Fruit fly (Drosophila melanogaster) S2 (cell line): ENCODE data around the gene bor.
A peak's percentile ranks its signal among the peaks of the same experiment; 100 is the strongest.

Experiments used
- CG8478 ChIP-seq: fragments of >200 bp; optimal IDR thresholded peaks from 2 replicates; lab custom pipeline; 2018
- CTCF ChIP-seq, 2 experiments: fragments of >200 bp; optimal IDR thresholded peaks; 2 replicates each; lab custom pipeline; 2018

bor gene

DNA sequence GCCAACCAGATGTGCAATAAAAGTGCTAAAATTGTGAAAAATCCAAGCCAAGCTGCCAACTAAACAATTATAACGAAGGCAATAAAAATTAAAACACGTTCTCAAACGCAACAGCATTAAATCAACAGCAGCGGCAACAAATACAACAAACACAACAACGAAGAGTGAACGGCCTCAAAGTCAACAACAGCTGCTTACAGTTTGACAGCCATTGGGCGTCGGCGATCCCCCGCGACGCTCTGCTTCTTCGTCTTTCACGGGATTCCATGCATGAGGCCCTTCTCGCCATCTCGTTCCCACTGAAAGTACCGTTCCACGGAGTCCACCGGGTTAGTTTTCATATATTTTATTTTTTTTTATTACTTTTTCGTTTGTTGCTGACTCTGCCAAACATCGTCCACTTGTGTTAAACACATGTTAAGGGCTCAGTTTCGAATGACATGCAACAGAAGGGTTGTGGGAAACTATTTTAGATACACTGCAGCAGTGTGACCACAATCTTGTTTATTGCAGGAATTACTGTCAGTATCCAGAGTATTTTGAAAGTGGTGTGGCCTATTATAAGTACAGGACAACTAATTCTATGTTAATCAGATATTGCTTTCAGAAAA is 18.3 kb upstream of the bor start:
- TF ChIP-seq CTCF (optimal IDR thresholded peaks at IDR 0.05; lab: Kevin White, UChicago) (peak in 1 of 2 experiments; percentile 8), CG8478 (lab: Kevin White, UChicago) (no peak)

DNA sequence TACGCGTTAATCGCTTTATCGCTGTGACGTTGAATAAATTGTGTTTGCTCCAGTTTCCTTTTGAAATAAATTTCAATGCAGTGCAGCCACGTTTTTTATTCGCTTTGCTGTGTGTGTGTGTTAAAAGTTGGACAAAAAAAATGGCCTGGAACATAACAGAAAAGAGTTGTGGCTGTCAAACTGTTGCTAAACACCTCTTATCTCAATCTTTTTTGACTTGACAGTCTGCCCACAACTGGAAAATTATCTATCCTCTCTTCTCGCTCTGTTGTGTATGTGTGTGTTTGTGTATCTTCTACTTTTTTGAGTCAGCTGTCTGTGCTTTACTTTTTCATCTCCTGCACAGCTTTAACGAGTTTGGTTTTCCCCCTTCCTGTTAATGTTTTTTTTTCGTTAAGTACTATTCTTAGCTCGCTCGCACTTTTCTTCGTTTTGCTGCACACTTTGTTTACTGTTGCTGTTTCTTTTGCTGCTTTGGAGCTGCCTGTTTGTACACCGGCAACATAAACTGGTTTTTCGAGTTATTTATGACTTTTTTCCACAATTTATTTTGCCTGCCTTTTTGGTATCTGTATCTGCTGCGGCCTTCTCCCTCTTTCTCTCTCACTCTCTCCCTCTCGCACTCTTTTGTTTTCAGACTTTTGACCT is 17.2 kb upstream of the bor start:
- TF ChIP-seq CTCF (optimal IDR thresholded peaks at IDR 0.05; lab: Kevin White, UChicago): no peak
- TF ChIP-seq CG8478 (lab: Kevin White, UChicago): no peak

DNA sequence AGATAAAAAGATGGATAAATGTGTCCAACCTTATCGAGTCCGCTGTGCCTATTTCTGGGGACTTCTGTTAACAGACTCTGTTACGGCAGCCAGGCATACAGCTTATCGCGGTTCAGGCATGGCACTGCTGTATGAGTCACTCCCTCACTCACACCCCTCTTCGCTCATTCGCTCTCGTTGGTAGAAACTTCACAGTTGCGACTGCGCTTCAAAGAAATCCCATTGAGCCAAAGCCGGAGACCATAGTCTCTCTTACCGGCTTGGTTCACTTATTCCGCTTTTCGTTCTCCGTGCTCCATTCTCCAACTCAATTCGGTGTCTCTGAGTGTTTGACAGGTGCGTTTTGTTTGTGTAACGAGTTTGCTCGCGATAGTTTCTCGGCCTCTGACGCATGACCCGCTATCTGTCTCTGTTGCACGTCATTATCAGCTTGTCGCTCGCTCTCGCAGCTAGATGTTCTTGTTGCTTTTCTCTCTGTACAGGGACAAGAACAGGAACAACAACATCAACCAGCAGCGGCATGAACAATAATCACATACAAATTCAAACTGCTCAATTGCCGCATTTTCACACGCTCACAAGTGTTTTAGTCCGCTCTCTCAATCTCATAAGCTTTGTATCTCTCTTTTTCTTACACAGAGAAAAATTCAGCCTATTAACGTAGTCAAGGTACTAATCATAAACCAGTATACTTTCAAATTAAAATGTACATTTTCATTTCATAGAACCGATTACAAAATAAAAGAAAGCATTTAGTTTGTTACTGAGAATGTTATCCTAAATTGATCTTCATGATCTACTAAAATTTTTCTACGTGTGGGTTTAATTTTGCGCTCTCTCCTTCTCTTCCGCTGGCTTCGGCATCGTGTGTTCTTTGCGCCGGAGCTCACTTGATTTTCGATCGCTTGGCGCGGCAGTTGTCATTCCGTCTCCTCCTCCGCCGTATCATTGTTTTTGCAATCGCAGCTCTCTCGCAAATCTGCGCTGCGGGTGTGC is 16.4 kb upstream of the bor start:
- TF ChIP-seq CTCF (optimal IDR thresholded peaks at IDR 0.05; lab: Kevin White, UChicago): no peak
- no peak for TF ChIP-seq CG8478 (lab: Kevin White, UChicago)

DNA sequence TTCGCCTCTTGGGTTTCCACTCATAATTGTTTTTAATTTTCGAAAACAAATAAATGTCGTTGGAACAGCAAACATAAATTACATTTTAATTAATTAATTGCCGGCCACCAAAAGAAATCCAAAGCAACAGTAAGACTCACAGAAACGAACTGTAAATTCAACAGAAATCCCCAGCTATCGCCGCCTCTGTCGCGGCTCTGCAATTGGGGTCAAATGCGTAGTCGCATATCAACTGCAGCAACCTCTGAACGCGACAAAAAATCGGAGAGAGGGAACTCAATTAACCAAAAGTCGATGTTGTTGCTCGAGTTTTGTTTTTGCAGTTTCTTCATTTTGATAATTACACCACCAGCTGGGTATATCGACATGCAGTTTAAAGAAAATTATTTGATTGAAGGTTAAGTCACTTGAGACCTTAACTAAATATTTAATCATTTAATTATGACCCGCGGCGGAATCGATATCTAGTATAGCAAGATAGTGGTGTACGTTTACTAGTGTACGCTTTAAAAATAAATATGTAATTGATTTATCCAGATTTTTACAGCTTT is 15.5 kb upstream of the bor start:
- TF ChIP-seq CTCF (optimal IDR thresholded peaks at IDR 0.05; lab: Kevin White, UChicago): no peak
- TF ChIP-seq CG8478 (lab: Kevin White, UChicago): no peak

DNA sequence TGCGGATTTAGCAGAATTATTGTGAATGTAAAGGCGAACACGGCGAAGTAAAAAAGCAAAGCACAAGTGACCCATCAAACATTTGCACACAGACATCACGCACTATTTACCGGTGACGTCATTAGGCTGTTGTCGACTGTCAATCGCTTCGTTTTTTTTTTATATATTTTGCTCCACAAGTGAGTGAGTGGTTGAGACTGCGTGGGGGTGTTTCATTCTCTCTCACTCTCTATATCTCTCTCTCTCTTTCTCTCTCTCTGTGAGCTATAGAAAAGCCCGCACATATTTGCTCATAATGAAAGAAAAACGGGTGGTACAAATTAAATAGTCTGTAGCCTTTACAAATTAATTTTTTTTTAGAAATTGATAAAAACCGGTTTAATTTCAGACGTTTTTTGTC is 13.6 kb upstream of the bor start:
- TF ChIP-seq CTCF (optimal IDR thresholded peaks at IDR 0.05; lab: Kevin White, UChicago) (no peak), CG8478 (lab: Kevin White, UChicago) (no peak)

DNA sequence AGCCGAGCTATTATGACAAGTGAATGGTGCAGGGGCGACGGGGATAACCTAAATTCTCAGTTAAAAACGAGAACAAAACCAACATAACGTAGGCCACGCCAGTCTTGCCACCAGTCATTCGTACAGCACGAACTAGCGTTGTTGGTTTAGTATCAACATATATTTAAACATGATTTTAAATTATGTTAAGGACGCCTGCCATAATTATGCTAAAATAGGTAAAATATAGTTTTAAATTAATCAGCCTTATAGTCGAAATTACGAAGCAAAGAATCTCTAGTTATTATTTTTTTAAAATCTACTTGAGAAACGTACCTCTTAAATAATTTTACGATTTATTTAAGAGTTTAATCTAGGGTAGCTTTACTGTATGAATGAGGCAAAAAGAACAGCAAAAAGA is 13.1 kb upstream of the bor start:
- TF ChIP-seq CTCF (optimal IDR thresholded peaks at IDR 0.05; lab: Kevin White, UChicago): no peak
- no peak for TF ChIP-seq CG8478 (lab: Kevin White, UChicago)

DNA sequence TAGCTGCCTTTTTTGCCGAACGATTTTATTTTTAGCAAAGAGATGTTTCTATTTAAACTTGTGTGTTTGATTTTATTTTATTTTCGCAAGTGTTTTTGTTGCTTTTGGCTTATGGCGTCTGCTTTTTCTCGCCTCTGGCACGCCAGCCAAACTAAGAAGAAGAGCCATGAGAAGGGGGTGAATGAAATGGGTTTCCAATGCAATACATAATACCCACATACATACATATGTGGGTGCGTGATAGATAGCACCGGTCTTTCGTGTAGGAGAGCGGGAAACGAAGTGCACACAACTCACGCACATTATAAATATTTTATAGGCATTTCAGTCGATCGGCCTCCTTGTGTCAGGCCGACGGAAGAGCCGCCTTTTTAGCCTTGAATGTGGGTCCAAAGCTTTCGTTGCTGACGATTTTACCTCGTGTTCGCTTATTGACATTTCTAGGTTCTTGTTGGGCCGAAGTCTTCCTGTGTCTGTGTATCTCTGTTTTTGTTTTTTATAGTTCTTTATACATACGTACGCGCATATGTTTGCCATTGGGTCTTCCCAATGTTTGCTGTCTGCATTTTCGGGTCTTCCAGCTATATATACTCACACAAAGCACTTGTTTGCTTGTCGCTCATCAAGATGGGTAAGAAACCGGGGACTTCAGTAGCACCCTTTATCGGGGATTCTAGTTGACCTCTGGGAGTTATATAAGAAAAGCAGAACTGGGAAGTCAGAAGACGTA is 12.1 kb upstream of the bor start:
- no peak for TF ChIP-seq CTCF (optimal IDR thresholded peaks at IDR 0.05; lab: Kevin White, UChicago)
- no peak for TF ChIP-seq CG8478 (lab: Kevin White, UChicago)

DNA sequence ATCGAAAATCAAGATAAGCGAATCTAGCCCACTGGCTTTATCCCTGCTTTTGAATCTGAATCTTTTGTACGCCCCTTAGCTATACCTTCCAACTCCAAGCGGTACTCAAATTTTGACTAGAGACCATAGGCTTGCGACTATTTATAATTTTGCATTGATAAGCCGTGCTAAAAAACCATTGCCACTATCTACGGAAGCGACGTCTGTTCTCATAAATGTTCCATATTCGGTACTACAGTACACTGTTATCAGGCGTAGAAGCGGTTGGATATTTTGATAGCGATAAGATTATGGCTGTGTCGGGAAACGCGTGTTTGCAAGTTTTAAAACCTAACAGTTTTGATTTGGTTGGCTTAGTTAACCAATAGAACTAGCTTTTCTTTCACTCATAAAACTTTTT is 11.4 kb upstream of the bor start:
- TF ChIP-seq CG8478 (lab: Kevin White, UChicago) (no peak), CTCF (optimal IDR thresholded peaks at IDR 0.05; lab: Kevin White, UChicago) (no peak)

DNA sequence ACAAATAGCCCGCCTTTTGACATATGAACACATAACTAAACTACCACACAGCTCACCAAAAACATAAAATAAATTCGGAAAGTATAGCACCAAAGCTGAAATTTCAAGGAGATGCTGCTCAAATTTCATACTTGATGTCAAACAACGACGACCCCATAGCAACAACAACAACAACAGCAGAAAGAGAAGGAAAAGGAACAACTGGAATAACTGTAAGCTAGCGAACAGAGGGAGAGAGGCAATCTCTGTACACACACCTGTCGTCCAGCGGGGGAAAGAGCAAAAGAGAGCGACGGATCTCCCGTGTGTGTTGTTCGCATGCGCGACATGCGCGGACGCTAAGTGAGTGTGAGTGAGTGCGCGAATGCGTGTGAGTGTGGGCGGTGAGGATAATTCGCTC is 10.6 kb upstream of the bor start:
- TF ChIP-seq CG8478 (lab: Kevin White, UChicago): no peak
- TF ChIP-seq CTCF (optimal IDR thresholded peaks at IDR 0.05; lab: Kevin White, UChicago): no peak

DNA sequence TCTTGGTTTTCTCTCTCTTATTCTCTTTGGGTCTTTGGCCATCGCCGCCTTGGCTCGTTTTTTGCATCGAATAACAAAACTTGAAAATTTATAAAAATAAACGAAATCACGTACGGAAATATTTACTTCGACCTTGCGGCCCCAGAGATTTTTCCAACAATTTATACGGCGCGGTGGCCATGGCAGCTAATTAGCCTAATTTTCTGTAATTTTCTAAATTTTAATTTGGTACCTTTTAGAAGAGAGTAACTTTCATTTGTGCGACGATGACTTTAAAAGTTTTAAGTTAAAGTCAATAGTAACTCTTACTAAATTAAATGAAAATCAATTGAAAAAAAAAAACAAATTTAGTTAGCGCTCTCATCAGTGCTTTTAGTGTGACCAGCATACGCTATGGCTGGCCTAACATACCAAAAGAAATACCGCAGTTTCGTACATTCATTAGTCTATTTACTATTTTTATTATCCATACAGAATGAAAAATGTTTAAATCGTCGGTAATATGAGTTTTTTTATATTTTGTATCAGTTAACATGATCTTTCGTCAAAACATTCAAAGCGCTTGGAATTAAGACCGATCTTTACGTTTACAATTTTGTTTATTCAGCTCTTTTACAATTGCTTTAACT is 9.7 kb upstream of the bor start:
- no peak for TF ChIP-seq CTCF (optimal IDR thresholded peaks at IDR 0.05; lab: Kevin White, UChicago)
- no peak for TF ChIP-seq CG8478 (lab: Kevin White, UChicago)

DNA sequence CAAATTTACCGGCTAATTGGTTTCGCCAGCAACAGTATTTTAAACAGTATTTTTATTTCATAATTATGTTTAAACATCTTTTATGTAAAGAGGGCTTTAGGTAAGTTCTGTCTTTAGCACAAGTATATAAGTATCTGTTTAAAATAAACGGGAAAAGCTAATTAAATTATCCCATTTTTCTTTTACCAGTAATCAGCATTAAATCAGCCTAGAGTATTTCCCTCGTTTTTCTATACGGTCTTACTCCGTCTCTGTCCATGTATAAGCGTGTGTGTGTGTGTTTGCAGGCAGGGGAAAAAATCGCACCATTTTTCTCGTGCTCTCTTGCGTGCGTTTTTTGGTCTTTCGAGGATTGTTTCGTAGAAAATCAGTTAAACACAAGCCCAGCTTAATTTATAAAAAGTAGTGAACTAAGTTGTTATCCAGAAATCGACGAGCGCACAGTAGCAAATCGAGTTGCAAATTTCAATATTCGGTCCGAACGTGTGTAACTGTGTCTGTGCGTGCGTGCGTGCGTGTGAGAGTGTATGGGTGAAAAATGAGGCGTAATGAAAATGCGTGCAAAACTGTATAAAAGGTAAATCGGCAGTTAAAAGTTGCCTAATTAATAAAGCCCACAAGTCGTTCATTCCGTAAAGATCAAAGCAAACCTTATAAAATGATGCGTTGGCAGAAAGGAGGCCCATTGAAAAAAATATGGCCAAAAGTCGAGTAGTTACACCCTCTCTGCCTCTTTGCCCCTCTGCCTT is 9.0 kb upstream of the bor start:
- TF ChIP-seq CTCF (optimal IDR thresholded peaks at IDR 0.05; lab: Kevin White, UChicago): no peak
- TF ChIP-seq CG8478 (lab: Kevin White, UChicago): no peak

DNA sequence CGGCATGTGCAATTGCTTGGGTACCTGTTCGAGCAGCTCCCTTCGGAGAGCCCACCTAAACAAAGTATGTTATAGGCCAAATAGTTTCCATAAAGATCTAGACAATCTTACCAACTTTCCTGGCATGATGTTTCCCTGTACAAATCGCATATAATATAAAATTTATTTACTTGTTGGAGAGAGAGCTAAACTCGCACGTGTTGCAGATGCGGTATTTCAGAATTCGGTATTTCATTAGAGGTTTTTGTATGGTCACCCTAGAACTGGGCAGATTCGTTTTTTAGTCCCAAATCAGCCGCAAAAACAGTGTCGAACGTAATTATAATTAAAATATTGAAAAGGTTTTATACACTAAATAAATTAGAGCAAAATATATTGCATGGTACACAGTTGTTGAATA is 8.3 kb upstream of the bor start, which contains the start of the genes Mat89Ba and gish:
Gene Mat89Ba, minus strand, starts transcription at position 231 of the 400 bp plus-strand sequence.
Gene gish, plus strand, starts transcription at position 268 of the 400 bp plus-strand sequence.
- TF ChIP-seq CTCF (optimal IDR thresholded peaks at IDR 0.05; lab: Kevin White, UChicago): no peak
- no peak for TF ChIP-seq CG8478 (lab: Kevin White, UChicago)

DNA sequence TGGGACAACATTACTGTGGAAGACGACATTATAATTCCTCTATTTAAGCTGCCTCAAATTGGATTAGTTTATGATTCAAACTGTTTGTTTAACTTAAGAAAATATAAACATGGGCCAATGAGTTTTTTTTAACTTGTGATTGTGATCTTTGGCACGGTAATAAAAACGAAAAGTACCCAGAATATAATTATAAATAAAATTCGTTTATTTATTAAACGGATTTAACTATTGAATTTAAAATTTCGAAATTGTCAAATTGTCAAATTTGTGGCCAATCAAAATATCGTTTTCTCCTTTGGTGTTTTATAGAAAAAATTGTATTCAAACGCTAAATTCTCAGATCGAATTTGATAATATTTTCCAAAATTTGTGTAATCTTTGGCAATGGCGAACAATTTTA is 2.8 kb upstream of the bor start, which contains the start of gene Mst89B:
Gene Mst89B, plus strand, starts transcription at position 301 of the 400 bp plus-strand sequence.
- TF ChIP-seq CTCF (optimal IDR thresholded peaks at IDR 0.05; lab: Kevin White, UChicago): no peak
- no peak for TF ChIP-seq CG8478 (lab: Kevin White, UChicago)
